Fruit fly (Drosophila melanogaster) Kc167 (cell line): ENCODE results near the gene Cpr65Az.

ENCODE experiments used
- Myc ChIP-seq: fragments of >200 bp; optimal IDR thresholded peaks from 2 replicates; lab custom pipeline; 2017; ENCODE audit warnings: missing external identifiers
- Sin3A ChIP-seq: fragments of >200 bp; optimal IDR thresholded peaks from 2 replicates; lab custom pipeline; 2018; ENCODE audit warnings: missing external identifiers
- h ChIP-seq: fragments of >200 bp; optimal IDR thresholded peaks from 3 replicates; lab custom pipeline; 2018; ENCODE audit warnings: missing external identifiers
- insv ChIP-seq: fragments of >200 bp; optimal IDR thresholded peaks from 3 replicates; lab custom pipeline; 2018; ENCODE audit warnings: missing external identifiers
- psq ChIP-seq: fragments of >200 bp; optimal IDR thresholded peaks from 2 replicates; lab custom pipeline; 2017; ENCODE audit warnings: missing external identifiers
- ttk ChIP-seq: sonication (Bioruptor generic); optimal IDR thresholded peaks from 2 replicates; lab custom pipeline; 2017; ENCODE audit warnings: missing external identifiers

Cpr65Az gene

DNA sequence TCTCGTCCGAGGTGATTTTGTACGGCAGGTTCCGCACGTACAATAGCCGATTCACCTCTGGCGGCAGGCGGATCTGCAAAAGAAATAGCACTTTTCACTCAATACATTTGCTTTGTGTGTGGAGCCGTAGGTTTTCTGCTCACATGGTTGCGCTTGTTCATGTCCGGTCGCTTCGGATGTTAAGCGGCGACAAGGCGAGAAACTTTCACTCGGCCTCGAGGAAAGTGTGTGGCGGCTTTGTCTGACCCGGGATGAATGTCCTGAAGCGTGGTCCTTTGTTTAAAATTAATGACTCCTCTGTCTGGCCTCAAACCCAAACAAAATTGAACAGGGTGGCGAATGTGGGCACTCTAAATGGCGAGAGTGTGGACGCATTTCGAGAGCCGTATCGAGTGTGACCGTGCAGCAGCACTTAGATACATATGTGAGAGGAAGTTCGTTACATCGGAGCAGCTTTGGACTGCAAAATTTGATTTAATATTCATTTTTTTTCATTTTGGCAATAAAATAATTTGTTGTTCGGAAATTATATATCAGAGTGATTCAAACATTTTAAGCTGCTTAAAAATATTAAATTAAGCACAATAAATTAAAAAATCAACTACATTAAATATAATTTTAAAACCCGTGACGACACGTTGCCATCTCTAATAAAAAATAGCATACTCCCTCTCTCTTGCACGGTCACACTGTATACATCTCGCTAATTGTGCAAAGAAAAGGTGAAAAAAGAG lies 32.4 kb downstream of the Cpr65Az start, which contains the start of the genes Sf3b6 and Tnpo:
Gene Sf3b6, minus strand, starts transcription at position 358 of the 734 bp plus-strand sequence.
Gene Tnpo, plus strand, starts transcription at position 659 of the 734 bp plus-strand sequence.
- TF ChIP-seq Sin3A (lab: Kevin White, UChicago) (no peak), insv (no peak), Myc (lab: Kevin White, UChicago) (no peak), psq (no peak), h (no peak), ttk (lab: Kevin White, UChicago) (no peak)

DNA sequence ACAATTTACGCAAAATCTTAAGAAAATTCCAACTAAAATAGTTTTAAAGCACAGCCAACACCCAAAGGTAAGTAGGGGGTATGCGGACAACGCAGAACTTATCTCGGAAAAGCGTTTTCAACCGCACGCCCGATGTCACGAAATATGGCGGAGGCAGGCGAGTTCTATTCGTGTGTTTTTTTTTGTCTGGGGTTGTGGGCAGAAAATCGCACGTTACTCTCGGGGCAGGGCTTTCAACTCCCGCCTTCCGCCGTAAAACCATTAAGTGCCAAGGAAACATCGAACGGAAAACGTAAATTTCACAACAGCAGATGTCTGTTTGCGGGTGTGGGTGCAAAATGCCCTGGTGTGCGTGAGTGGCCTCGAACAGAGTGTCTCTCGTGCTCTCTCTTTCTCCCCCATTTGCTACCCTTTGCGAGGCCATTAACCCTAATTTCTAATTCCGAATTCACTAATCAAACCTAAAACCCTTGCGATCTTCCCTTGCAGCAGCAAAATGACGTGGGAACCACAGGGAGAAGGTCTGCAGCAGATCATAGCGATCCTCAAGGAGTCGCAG lies 33.0 kb downstream of the Cpr65Az start:
- TF ChIP-seq h (no peak), psq (no peak), ttk (lab: Kevin White, UChicago) (no peak), Sin3A (lab: Kevin White, UChicago) (no peak), insv (no peak), Myc (lab: Kevin White, UChicago) (no peak)

DNA sequence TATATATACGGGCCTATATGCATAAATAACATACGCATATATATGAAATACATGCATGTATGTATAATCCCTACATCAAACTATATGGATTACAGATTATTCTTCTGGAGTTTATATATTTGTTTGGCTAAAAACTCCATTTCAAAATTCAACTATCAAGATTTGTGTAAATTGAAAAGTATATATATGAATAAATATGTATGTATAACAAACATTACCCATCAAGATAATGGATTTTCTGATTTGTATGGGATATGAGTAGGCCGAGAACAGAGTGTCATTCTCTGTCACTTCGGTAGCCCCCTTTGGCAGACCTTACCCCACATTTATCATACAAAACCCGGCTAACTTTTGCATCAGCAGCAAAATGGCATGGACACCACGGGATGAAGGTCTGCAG lies 39.6 kb downstream of the Cpr65Az start, which contains the start of gene CG8219:
Gene CG8219, plus strand, starts transcription at position 301 of the 400 bp plus-strand sequence.
- TF ChIP-seq Sin3A (lab: Kevin White, UChicago) (no peak), h (no peak), ttk (lab: Kevin White, UChicago) (no peak), insv (no peak), psq (no peak), Myc (lab: Kevin White, UChicago) (no peak)
